Worm (Caenorhabditis elegans) whole organism, mixed stage, embryonic: ENCODE data around the gene fbxb-58.
A peak's percentile ranks its signal among the peaks of the same experiment; 100 is the strongest.

ENCODE experiments used
- M03D4.4 ChIP-seq: sonication (generic microtip); optimal IDR thresholded peaks from 2 replicates; lab custom pipeline; 2017; ENCODE audit warnings: mild to moderate bottlenecking, missing genetic modification characterization, missing compliant biosample characterization
- bed-3 ChIP-seq: fragments of 200-800 bp; sonication (Bioruptor generic); optimal IDR thresholded peaks from 3 replicates; lab custom pipeline; 2018; ENCODE audit warnings: mild to moderate bottlenecking, missing genetic modification characterization, moderate library complexity, missing compliant biosample characterization
- blmp-1 ChIP-seq: fragments of 150-350 bp; optimal IDR thresholded peaks from 2 replicates; lab custom pipeline; 2014; ENCODE audit warnings: missing biosample characterization, missing genetic modification characterization
- ceh-39 ChIP-seq: fragments of 150-350 bp; optimal IDR thresholded peaks from 2 replicates; lab custom pipeline; 2014; ENCODE audit warnings: missing biosample characterization, missing genetic modification characterization
- ceh-43 ChIP-seq: fragments of 200-800 bp; sonication (Bioruptor generic); optimal IDR thresholded peaks from 2 replicates; lab custom pipeline; 2018; ENCODE audit warnings: mild to moderate bottlenecking, missing genetic modification characterization, moderate library complexity, missing compliant biosample characterization
- ceh-83 ChIP-seq: fragments of 200-800 bp; sonication (Bioruptor generic); optimal IDR thresholded peaks from 2 replicates; lab custom pipeline; 2018; ENCODE audit warnings: mild to moderate bottlenecking, missing genetic modification characterization, missing compliant biosample characterization
- ces-1 ChIP-seq: fragments of 150-350 bp; optimal IDR thresholded peaks from 2 replicates; lab custom pipeline; 2014; ENCODE audit warnings: missing biosample characterization, missing genetic modification reagents, missing genetic modification characterization
- cnd-1 ChIP-seq: fragments of 200-800 bp; sonication (Bioruptor generic); optimal IDR thresholded peaks from 2 replicates; lab custom pipeline; 2018; ENCODE audit warnings: mild to moderate bottlenecking, missing genetic modification characterization, missing compliant biosample characterization
- drap-1 ChIP-seq: fragments of 200-800 bp; sonication (Bioruptor generic); optimal IDR thresholded peaks from 3 replicates; lab custom pipeline; 2018; ENCODE audit warnings: mild to moderate bottlenecking, missing genetic modification characterization, missing compliant biosample characterization
- elt-1 ChIP-seq: sonication (generic microtip); optimal IDR thresholded peaks from 2 replicates; lab custom pipeline; 2017; ENCODE audit warnings: missing genetic modification characterization, mild to moderate bottlenecking, missing compliant biosample characterization, antibody characterized with exemption, moderate library complexity, borderline replicate concordance; ENCODE audit not compliant: insufficient read depth
- elt-3 ChIP-seq: fragments of 150-350 bp; optimal IDR thresholded peaks from 2 replicates; lab custom pipeline; 2014; ENCODE audit warnings: missing biosample characterization, missing genetic modification characterization
- flh-1 ChIP-seq: fragments of 200-800 bp; sonication (Bioruptor generic); optimal IDR thresholded peaks from 2 replicates; lab custom pipeline; 2018; ENCODE audit warnings: mild to moderate bottlenecking, missing genetic modification characterization, moderate library complexity, missing compliant biosample characterization
- ham-2 ChIP-seq: fragments of 200-800 bp; sonication (Bioruptor generic); optimal IDR thresholded peaks from 2 replicates; lab custom pipeline; 2018; ENCODE audit warnings: mild to moderate bottlenecking, missing genetic modification characterization, missing compliant biosample characterization
- hlh-1 ChIP-seq: fragments of 150-350 bp; optimal IDR thresholded peaks from 2 replicates; lab custom pipeline; 2014; ENCODE audit warnings: missing biosample characterization, missing genetic modification reagents, missing genetic modification characterization
- lin-13 ChIP-seq: fragments of 150-350 bp; optimal IDR thresholded peaks from 2 replicates; lab custom pipeline; 2014; ENCODE audit warnings: missing biosample characterization, missing genetic modification characterization
- lin-32 ChIP-seq: fragments of 200-800 bp; sonication (Bioruptor generic); optimal IDR thresholded peaks from 2 replicates; lab custom pipeline; 2018; ENCODE audit warnings: mild to moderate bottlenecking, missing genetic modification characterization, missing compliant biosample characterization
- lsy-2 ChIP-seq: fragments of 150-350 bp; optimal IDR thresholded peaks from 2 replicates; lab custom pipeline; 2014; ENCODE audit warnings: missing biosample characterization, missing genetic modification characterization
- mab-5 ChIP-seq: fragments of 150-350 bp; optimal IDR thresholded peaks from 2 replicates; lab custom pipeline; 2014; ENCODE audit warnings: missing biosample characterization, missing genetic modification characterization
- mep-1 ChIP-seq: fragments of 150-350 bp; optimal IDR thresholded peaks from 2 replicates; lab custom pipeline; 2017; ENCODE audit warnings: missing biosample characterization, missing genetic modification reagents, missing genetic modification characterization, inconsistent platforms
- mls-2 ChIP-seq: sonication (generic microtip); optimal IDR thresholded peaks from 2 replicates; lab custom pipeline; 2016; ENCODE audit warnings: mild to moderate bottlenecking, missing genetic modification characterization, moderate library complexity, missing compliant biosample characterization
- nhr-12 ChIP-seq: fragments of 150-350 bp; optimal IDR thresholded peaks from 2 replicates; lab custom pipeline; 2014; ENCODE audit warnings: missing biosample characterization, missing genetic modification characterization
- nhr-2 ChIP-seq: fragments of 150-350 bp; optimal IDR thresholded peaks from 2 replicates; lab custom pipeline; 2014; ENCODE audit warnings: missing biosample characterization, missing genetic modification characterization
- nhr-237 ChIP-seq: fragments of 150-350 bp; optimal IDR thresholded peaks from 2 replicates; lab custom pipeline; 2014; ENCODE audit warnings: missing biosample characterization, missing genetic modification characterization
- nhr-28 ChIP-seq: fragments of 150-350 bp; optimal IDR thresholded peaks from 2 replicates; lab custom pipeline; 2014; ENCODE audit warnings: missing biosample characterization, missing genetic modification characterization
- nhr-76 ChIP-seq: sonication (generic microtip); optimal IDR thresholded peaks from 2 replicates; lab custom pipeline; 2017; ENCODE audit warnings: missing biosample characterization, missing genetic modification characterization
- pha-4 ChIP-seq: fragments of 150-350 bp; optimal IDR thresholded peaks from 2 replicates; lab custom pipeline; 2018; ENCODE audit warnings: missing biosample characterization, missing genetic modification reagents, missing genetic modification characterization
- sem-2 ChIP-seq: fragments of 200-800 bp; sonication (Bioruptor generic); optimal IDR thresholded peaks from 2 replicates; lab custom pipeline; 2018; ENCODE audit warnings: mild to moderate bottlenecking, missing genetic modification characterization, missing compliant biosample characterization
- snpc-4 ChIP-seq: fragments of 150-350 bp; optimal IDR thresholded peaks from 2 replicates; lab custom pipeline; 2014; ENCODE audit warnings: missing biosample characterization, missing genetic modification characterization
- sptf-1 ChIP-seq: sonication (generic microtip); optimal IDR thresholded peaks from 2 replicates; lab custom pipeline; 2017; ENCODE audit warnings: mild to moderate bottlenecking, missing genetic modification characterization, moderate library complexity, missing compliant biosample characterization
- tbx-8 ChIP-seq: fragments of 200-800 bp; sonication (Bioruptor generic); optimal IDR thresholded peaks from 2 replicates; lab custom pipeline; 2018; ENCODE audit warnings: mild to moderate bottlenecking, missing genetic modification characterization, moderate library complexity, missing compliant biosample characterization
- unc-120 ChIP-seq: sonication (generic microtip); optimal IDR thresholded peaks from 2 replicates; lab custom pipeline; 2017; ENCODE audit warnings: missing genetic modification characterization, missing compliant biosample characterization; ENCODE audit not compliant: poor library complexity, severe bottlenecking
- unc-39 ChIP-seq: fragments of 150-350 bp; optimal IDR thresholded peaks from 2 replicates; lab custom pipeline; 2014; ENCODE audit warnings: missing biosample characterization, missing genetic modification characterization
- unc-62 ChIP-seq: fragments of 150-350 bp; optimal IDR thresholded peaks from 2 replicates; lab custom pipeline; 2014; ENCODE audit warnings: missing biosample characterization, missing genetic modification reagents, missing genetic modification characterization
- zip-8 ChIP-seq: fragments of 150-350 bp; optimal IDR thresholded peaks from 2 replicates; lab custom pipeline; 2014; ENCODE audit warnings: missing biosample characterization, missing genetic modification characterization
- ztf-11 ChIP-seq: fragments of 150-350 bp; optimal IDR thresholded peaks from 2 replicates; lab custom pipeline; 2014; ENCODE audit warnings: missing biosample characterization, missing genetic modification characterization

fbxb-58 gene

DNA sequence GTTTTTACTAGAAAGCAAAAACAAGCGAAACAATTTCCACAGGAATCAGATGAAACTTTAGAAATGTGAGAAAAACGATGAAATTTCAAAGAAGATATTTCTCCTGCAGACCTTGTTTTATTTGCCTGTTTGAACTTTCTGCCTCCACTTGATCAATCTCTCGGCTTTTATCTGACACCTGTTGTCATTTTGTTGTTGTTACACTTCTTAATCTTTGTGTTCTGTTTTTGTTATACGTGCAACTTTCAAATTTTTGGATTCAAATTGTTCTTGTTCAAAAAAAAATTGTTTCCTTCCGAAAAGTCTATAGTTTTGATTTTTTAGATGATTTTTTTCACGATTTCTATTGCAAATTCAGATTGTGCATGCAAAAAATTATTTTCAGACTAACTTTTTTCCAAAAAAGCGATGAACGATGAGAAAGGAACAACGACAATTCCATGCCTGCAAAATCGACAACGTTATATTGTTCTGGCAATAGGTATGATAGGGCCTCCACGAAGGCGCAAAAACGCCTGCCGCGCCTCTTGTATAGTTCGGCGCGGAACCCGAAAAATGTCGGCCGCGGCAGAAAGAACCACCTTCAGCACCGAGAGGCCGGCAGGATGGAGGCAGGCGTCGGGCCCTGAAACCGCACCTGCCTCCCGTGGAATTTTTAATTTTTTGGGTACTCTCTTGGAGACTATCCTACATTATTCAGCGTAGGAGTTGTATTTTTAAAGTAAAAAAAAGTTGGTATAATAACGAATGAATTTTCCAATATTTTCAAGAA, 7.1 kb upstream of the fbxb-58 start, which contains the start of gene H11E01.2:
Gene H11E01.2, plus strand, starts transcription at position 380 of the 772 bp plus-strand sequence.
- TF ChIP-seq hlh-1 (tag; lab: Kevin White, UChicago), result peak; percentile 40
- no peak for TF ChIP-seq mls-2 (tag; lab: Kevin White, UChicago)

DNA sequence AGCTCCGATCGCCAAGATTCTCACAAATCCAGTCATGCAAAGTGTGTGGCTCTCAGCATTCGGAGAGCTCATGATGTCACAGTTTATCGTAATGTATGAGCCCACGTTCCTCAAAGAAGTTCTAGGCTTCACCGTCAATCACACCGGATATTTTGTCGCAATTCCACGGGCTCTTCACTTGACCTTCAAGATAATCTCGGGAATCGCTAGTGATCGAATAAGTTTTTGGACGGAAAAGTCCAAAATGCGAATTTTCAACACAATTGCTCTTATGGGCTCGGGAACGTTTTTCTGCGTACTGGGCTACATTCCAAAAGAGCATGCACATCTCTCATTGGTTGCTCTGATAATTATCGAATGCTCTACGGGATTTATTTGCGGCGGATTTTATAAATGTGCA, 4.9 kb upstream of the fbxb-58 start:
- TF ChIP-seq snpc-4 (tag; lab: Kevin White, UChicago), result no peak
- no peak for TF ChIP-seq lsy-2 (tag; lab: Kevin White, UChicago)
- TF ChIP-seq bed-3 (GFP tag; lab: Kevin White, UChicago), result no peak
- no peak for TF ChIP-seq tbx-8 (GFP tag; lab: Kevin White, UChicago)
- no peak for TF ChIP-seq drap-1 (GFP tag; lab: Kevin White, UChicago)
- no peak for TF ChIP-seq unc-120
- TF ChIP-seq elt-3 (tag; lab: Kevin White, UChicago), result no peak
- TF ChIP-seq ham-2, result no peak
- TF ChIP-seq sem-2 (GFP tag; lab: Kevin White, UChicago), result no peak
- TF ChIP-seq pha-4 (tag; lab: Kevin White, UChicago), result no peak
- no peak for TF ChIP-seq blmp-1 (tag; lab: Kevin White, UChicago)
- TF ChIP-seq mls-2 (tag; lab: Kevin White, UChicago), result no peak
- no peak for TF ChIP-seq nhr-76 (tag; lab: Kevin White, UChicago)
- no peak for TF ChIP-seq mep-1 (tag; lab: Kevin White, UChicago)
- no peak for TF ChIP-seq ceh-39 (tag; lab: Kevin White, UChicago)

DNA sequence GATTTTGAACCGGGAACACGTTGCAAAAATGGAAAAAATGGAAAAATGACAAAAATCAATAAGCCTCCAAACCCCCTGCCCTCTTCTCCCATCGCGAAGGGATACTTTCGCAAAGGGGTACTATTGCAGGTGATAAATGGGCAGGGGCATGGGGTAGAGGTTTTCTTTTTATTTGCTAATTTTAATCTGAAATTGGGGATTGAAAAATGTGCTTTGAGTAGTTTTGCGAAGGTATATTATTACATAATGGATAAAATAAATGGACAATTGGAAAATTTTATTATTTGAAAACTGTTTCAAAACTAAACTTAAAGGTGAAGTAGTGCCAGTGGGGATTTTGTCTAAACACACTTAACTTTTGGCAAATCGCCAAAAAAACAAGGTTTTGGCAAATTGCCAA, 924 bp upstream of the fbxb-58 start:
- peak; percentile 73 for TF ChIP-seq M03D4.4 (tag; lab: Kevin White, UChicago)
- peak; percentile 55 for TF ChIP-seq blmp-1 (tag; lab: Kevin White, UChicago)
- peak; percentile 46 for TF ChIP-seq unc-62 (GFP tag; lab: Kevin White, UChicago)
- TF ChIP-seq drap-1 (GFP tag; lab: Kevin White, UChicago), result peak; percentile 86
- peak; percentile 76 for TF ChIP-seq mab-5
- TF ChIP-seq elt-3 (tag; lab: Kevin White, UChicago), result peak; percentile 67
- peak; percentile 84 for TF ChIP-seq ceh-39 (tag; lab: Kevin White, UChicago)
- TF ChIP-seq zip-8, result no peak
- no peak for TF ChIP-seq ceh-83 (GFP tag; lab: Kevin White, UChicago)
- TF ChIP-seq nhr-28 (tag; lab: Kevin White, UChicago), result peak; percentile 10
- TF ChIP-seq ztf-11 (tag; lab: Kevin White, UChicago), result peak; percentile 48
- TF ChIP-seq bed-3 (GFP tag; lab: Kevin White, UChicago), result no peak
- TF ChIP-seq elt-1, result no peak
- TF ChIP-seq lin-13 (tag; lab: Kevin White, UChicago), result peak; percentile 36
- TF ChIP-seq nhr-2, result peak; percentile 37
- no peak for TF ChIP-seq unc-39 (tag; lab: Kevin White, UChicago)
- no peak for TF ChIP-seq snpc-4 (tag; lab: Kevin White, UChicago)
- TF ChIP-seq nhr-76 (tag; lab: Kevin White, UChicago), result no peak
- no peak for TF ChIP-seq ceh-43 (GFP tag; lab: Kevin White, UChicago)
- peak; percentile 71 for TF ChIP-seq pha-4 (tag; lab: Kevin White, UChicago)
- peak; percentile 98 for TF ChIP-seq nhr-237 (tag; lab: Kevin White, UChicago)
- peak; percentile 0 for TF ChIP-seq lin-32
- TF ChIP-seq sptf-1 (tag; lab: Kevin White, UChicago), result peak; percentile 88
- no peak for TF ChIP-seq ham-2
- TF ChIP-seq ces-1, result peak; percentile 86
- peak; percentile 91 for TF ChIP-seq mep-1 (tag; lab: Kevin White, UChicago)
- TF ChIP-seq hlh-1 (tag; lab: Kevin White, UChicago), result peak; percentile 67
- TF ChIP-seq nhr-12 (tag; lab: Kevin White, UChicago), result no peak
- TF ChIP-seq cnd-1, result peak; percentile 69
- TF ChIP-seq tbx-8 (GFP tag; lab: Kevin White, UChicago), result peak; percentile 45
- TF ChIP-seq unc-120, result peak; percentile 85
- no peak for TF ChIP-seq flh-1
- TF ChIP-seq lsy-2 (tag; lab: Kevin White, UChicago), result peak; percentile 75
- no peak for TF ChIP-seq sem-2 (GFP tag; lab: Kevin White, UChicago)
- peak; percentile 66 for TF ChIP-seq mls-2 (tag; lab: Kevin White, UChicago)
